Worm (Caenorhabditis elegans): ENCODE results near the gene T06C12.11.

T06C12.11 gene

ce11 chrV:15888751-15889150, 4.0 kb upstream of the T06C12.11 start, which contains the start of gene cgt-1:
TSS of gene cgt-1 (minus strand) at chrV:15888851.
- TF ChIP-seq mab-5 (tag; optimal IDR thresholded peaks at IDR 0.05) (no peak), snpc-4 (tag; optimal IDR thresholded peaks at IDR 0.05) (no peak), unc-39 (tag; optimal IDR thresholded peaks at IDR 0.05) (no peak), ceh-16 (tag; optimal IDR thresholded peaks at IDR 0.05) (no peak), dmd-4 (tag; optimal IDR thresholded peaks at IDR 0.05) (no peak)

- TF ChIP-seq nhr-25 (tag; optimal IDR thresholded peaks at IDR 0.05), result no peak
- TF ChIP-seq fos-1 (tag; optimal IDR thresholded peaks at IDR 0.05), result peak; percentile 88
Observed at ce11 chrV:15890115-15890514, 2.7 kb upstream of the T06C12.11 start.

ce11 chrV:15891279-15891678, 1.5 kb upstream of the T06C12.11 start:
- TF ChIP-seq ztf-1 (GFP tag; conservative IDR thresholded peaks at IDR 0.05), result no peak
- no peak for TF ChIP-seq C34F6.9 (tag; optimal IDR thresholded peaks at IDR 0.05)
- peak; percentile 10 for TF ChIP-seq sma-9 (GFP tag; optimal IDR thresholded peaks at IDR 0.05)
- TF ChIP-seq sma-9 (tag; optimal IDR thresholded peaks at IDR 0.05), result no peak
- peak; percentile 84 for TF ChIP-seq fos-1 (tag; optimal IDR thresholded peaks at IDR 0.05)

- TF ChIP-seq alr-1 (tag; optimal IDR thresholded peaks at IDR 0.05), result no peak
- no peak for TF ChIP-seq lin-13 (GFP tag; optimal IDR thresholded peaks at IDR 0.05)
- no peak for TF ChIP-seq nhr-25 (tag; optimal IDR thresholded peaks at IDR 0.05)
- no peak for TF ChIP-seq peb-1 (tag; optimal IDR thresholded peaks at IDR 0.05)
- TF ChIP-seq nhr-21 (tag; optimal IDR thresholded peaks at IDR 0.05), result no peak
- TF ChIP-seq F13H6.1 (tag; optimal IDR thresholded peaks at IDR 0.05), result no peak
- no peak for TF ChIP-seq crh-2 (tag; optimal IDR thresholded peaks at IDR 0.05)
- no peak for TF ChIP-seq blmp-1 (tag; optimal IDR thresholded peaks at IDR 0.05; ENCODE audit: insufficient read depth)
- TF ChIP-seq aly-2 (tag; optimal IDR thresholded peaks at IDR 0.05), result no peak
- no peak for TF ChIP-seq gmeb-1 (tag; optimal IDR thresholded peaks at IDR 0.05)
- TF ChIP-seq Y55F3AM.14 (GFP tag; optimal IDR thresholded peaks at IDR 0.05), result no peak
- no peak for TF ChIP-seq mbf-1 (tag; optimal IDR thresholded peaks at IDR 0.05)
- no peak for TF ChIP-seq snpc-4 (tag; optimal IDR thresholded peaks at IDR 0.05)
- TF ChIP-seq nhr-12 (tag; optimal IDR thresholded peaks at IDR 0.05), result no peak
Observed at ce11 chrV:15891761-15892160, 1.0 kb upstream of the T06C12.11 start, which contains the start of gene T06C12.12. TSS of gene T06C12.12 (plus strand) at chrV:15892061.

ce11 chrV:15896671-15897070, 3.9 kb downstream of the T06C12.11 start, which contains the start of gene nhr-213:
TSS of gene nhr-213 (minus strand) at chrV:15896771.
- no peak for TF ChIP-seq crh-2 (tag; optimal IDR thresholded peaks at IDR 0.05)
- no peak for TF ChIP-seq snpc-4 (tag; optimal IDR thresholded peaks at IDR 0.05)
- no peak for TF ChIP-seq skn-1 (tag; optimal IDR thresholded peaks at IDR 0.05)
- TF ChIP-seq ztf-1 (GFP tag; conservative IDR thresholded peaks at IDR 0.05), result no peak
- no peak for TF ChIP-seq unc-39 (tag; optimal IDR thresholded peaks at IDR 0.05)
- no peak for TF ChIP-seq alr-1 (tag; optimal IDR thresholded peaks at IDR 0.05)
- TF ChIP-seq Y55F3AM.14 (GFP tag; optimal IDR thresholded peaks at IDR 0.05), result no peak

- TF ChIP-seq mdl-1 (tag; optimal IDR thresholded peaks at IDR 0.05) (no peak), sma-9 (GFP tag; optimal IDR thresholded peaks at IDR 0.05) (no peak), sma-9 (tag; optimal IDR thresholded peaks at IDR 0.05) (no peak), skn-1 (tag; optimal IDR thresholded peaks at IDR 0.05) (no peak), elt-1 (tag; optimal IDR thresholded peaks at IDR 0.05) (no peak), mbf-1 (tag; optimal IDR thresholded peaks at IDR 0.05) (no peak), lin-13 (GFP tag; optimal IDR thresholded peaks at IDR 0.05) (no peak), alr-1 (tag; optimal IDR thresholded peaks at IDR 0.05) (no peak), blmp-1 (tag; optimal IDR thresholded peaks at IDR 0.05; ENCODE audit: insufficient read depth) (no peak), unc-39 (tag; optimal IDR thresholded peaks at IDR 0.05) (no peak), nhr-6 (tag; optimal IDR thresholded peaks at IDR 0.05) (no peak), snpc-4 (tag; optimal IDR thresholded peaks at IDR 0.05) (no peak), nhr-77 (tag; optimal IDR thresholded peaks at IDR 0.05) (no peak)
Observed at ce11 chrV:15897696-15898095, 4.9 kb downstream of the T06C12.11 start, which contains the start of gene str-60. TSS of gene str-60 (plus strand) at chrV:15897996.

ce11 chrV:15899696-15900095, 6.9 kb downstream of the T06C12.11 start, which contains the start of gene T06C12.14:
TSS of gene T06C12.14 (plus strand) at chrV:15899996.
- no peak for TF ChIP-seq lin-11 (tag; optimal IDR thresholded peaks at IDR 0.05)
- TF ChIP-seq sma-9 (GFP tag; optimal IDR thresholded peaks at IDR 0.05), result no peak
- no peak for TF ChIP-seq sma-9 (tag; optimal IDR thresholded peaks at IDR 0.05)
- TF ChIP-seq unc-55 (GFP tag; optimal IDR thresholded peaks at IDR 0.05), result no peak
- TF ChIP-seq blmp-1 (tag; optimal IDR thresholded peaks at IDR 0.05; ENCODE audit: insufficient read depth), result no peak
- no peak for TF ChIP-seq ZK546.5 (tag; optimal IDR thresholded peaks at IDR 0.05)
- no peak for TF ChIP-seq dmd-4 (tag; optimal IDR thresholded peaks at IDR 0.05)
- TF ChIP-seq lsy-2 (tag; optimal IDR thresholded peaks at IDR 0.05), result no peak
- TF ChIP-seq mab-5 (tag; optimal IDR thresholded peaks at IDR 0.05), result no peak
- TF ChIP-seq Y55F3AM.14 (GFP tag; optimal IDR thresholded peaks at IDR 0.05), result no peak
- TF ChIP-seq mdl-1 (tag; optimal IDR thresholded peaks at IDR 0.05), result no peak
